Fruit fly (Drosophila melanogaster): ENCODE data around the gene CLIP-190.
A peak's percentile ranks its signal among the peaks of the same experiment; 100 is the strongest.

Gene CLIP-190

DNA sequence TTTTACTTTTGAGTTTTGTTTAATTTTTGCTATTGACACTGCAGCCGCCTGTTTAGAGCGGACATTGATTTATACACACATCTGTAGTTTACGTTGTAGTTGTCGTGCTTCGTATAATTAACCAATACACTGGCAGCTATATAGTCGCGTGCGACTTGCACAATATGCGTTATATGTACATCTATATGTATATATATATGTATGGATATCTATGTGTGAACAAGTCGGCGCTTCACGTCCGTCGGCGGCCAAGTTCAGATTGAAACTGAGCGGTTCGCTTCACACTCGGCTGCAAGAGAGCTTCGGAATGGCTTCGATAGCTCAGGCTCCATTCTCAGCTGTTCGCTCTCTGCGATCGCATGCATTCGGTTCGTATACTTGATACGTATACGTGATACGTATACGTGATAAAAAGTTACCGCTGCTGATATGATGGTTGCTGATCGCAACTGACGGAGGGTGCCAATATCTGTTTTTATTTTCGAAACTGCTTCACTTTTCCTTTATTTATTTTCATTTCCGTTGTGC is 43.5 kb downstream of the CLIP-190 start (continued):
- peak; percentile 28 for TF ChIP-seq CG12659 (GFP tag; optimal IDR thresholded peaks at IDR 0.05)
- TF ChIP-seq salm (tag; optimal IDR thresholded peaks at IDR 0.05) = no peak
- no peak for TF ChIP-seq E2f1 (GFP tag; IDR thresholded peaks at IDR 0.05)
- no peak for TF ChIP-seq Ets97D (GFP tag; optimal IDR thresholded peaks at IDR 0.05)
- no peak; the same call in 1 of the 2 replicates for TF ChIP-seq MBD-R2 (GFP tag; IDR thresholded peaks at IDR 0.05)
- no peak for TF ChIP-seq pita (GFP tag; optimal IDR thresholded peaks at IDR 0.05)
- TF ChIP-seq Rfx (GFP tag; IDR thresholded peaks at IDR 0.05) = 0 out of 2 replicates have a peak, but pooled peaks have one; percentile 15
- no peak for TF ChIP-seq lov (optimal IDR thresholded peaks at IDR 0.05)
- TF ChIP-seq lov (GFP tag; IDR thresholded peaks at IDR 0.05) = no peak
- no peak for TF ChIP-seq Max (GFP tag; optimal IDR thresholded peaks at IDR 0.05)
- TF ChIP-seq hth (optimal IDR thresholded peaks at IDR 0.05) = no peak
- peak; percentile 95 for TF ChIP-seq Deaf1 (tag; optimal IDR thresholded peaks at IDR 0.05)
- no peak for TF ChIP-seq aop (GFP tag; IDR thresholded peaks at IDR 0.05)
- TF ChIP-seq Trl (optimal IDR thresholded peaks at IDR 0.05) = peak; percentile 52 to 66
- TF ChIP-seq Trl (GFP tag; optimal IDR thresholded peaks at IDR 0.05) = no peak
- no peak for TF ChIP-seq CG17186 (GFP tag; optimal IDR thresholded peaks at IDR 0.05)

dm6 chr2L:17429788-17430587 is 45.5 kb downstream of the CLIP-190 start:
- TF ChIP-seq CG9797 (GFP tag; optimal IDR thresholded peaks at IDR 0.05) (no peak), CG5180 (GFP tag; optimal IDR thresholded peaks at IDR 0.05) (peak; percentile 92), Opbp (GFP tag; IDR thresholded peaks at IDR 0.05; ENCODE audit: partially characterized antibody) (no peak), nom (GFP tag; optimal IDR thresholded peaks at IDR 0.05) (peak; percentile 93), CG10543 (GFP tag; optimal IDR thresholded peaks at IDR 0.05) (peak; percentile 83), CG13775 (GFP tag; optimal IDR thresholded peaks at IDR 0.05) (peak; percentile 92), ERR (GFP tag; optimal IDR thresholded peaks at IDR 0.05) (no peak), CG18011 (GFP tag; optimal IDR thresholded peaks at IDR 0.05) (peak; percentile 63), D (optimal IDR thresholded peaks at IDR 0.05) (no peak), D (GFP tag; optimal IDR thresholded peaks at IDR 0.05) (peak; percentile 96), Abd-B (GFP tag; optimal IDR thresholded peaks at IDR 0.05) (peak; percentile 97), CG14965 (GFP tag; optimal IDR thresholded peaks at IDR 0.05; ENCODE audit: borderline replicate concordance) (no peak), CoRest (tag; optimal IDR thresholded peaks at IDR 0.05) (peak; percentile 92), CG7928 (GFP tag; optimal IDR thresholded peaks at IDR 0.05) (peak; percentile 69), pho (GFP tag; optimal IDR thresholded peaks at IDR 0.05) (no peak), CG10366 (GFP tag; IDR thresholded peaks at IDR 0.05) (peak; percentile 68), dan (GFP tag; IDR thresholded peaks at IDR 0.05) (no peak), CG8944 (GFP tag; optimal IDR thresholded peaks at IDR 0.05) (peak; percentile 13), tin (GFP tag; optimal IDR thresholded peaks at IDR 0.05) (peak; percentile 86), gt (GFP tag; IDR thresholded peaks at IDR 0.05) (peak; percentile 71; the same call in 1 of the 2 replicates), CG6654 (GFP tag; optimal IDR thresholded peaks at IDR 0.05) (peak; percentile 85), CG7556 (GFP tag; optimal IDR thresholded peaks at IDR 0.05) (peak; percentile 98), pita (GFP tag; optimal IDR thresholded peaks at IDR 0.05) (no peak), CG8281 (tag; optimal IDR thresholded peaks at IDR 0.05) (peak; percentile 90), amos (GFP tag; IDR thresholded peaks at IDR 0.05; ENCODE audit: partially characterized antibody) (no peak), CG6813 (GFP tag; optimal IDR thresholded peaks at IDR 0.05) (peak; percentile 93), cato (GFP tag; optimal IDR thresholded peaks at IDR 0.05; ENCODE audit: borderline replicate concordance) (peak; percentile 85), CG3838 (GFP tag; optimal IDR thresholded peaks at IDR 0.05) (peak; percentile 47), CG1832 (GFP tag; optimal IDR thresholded peaks at IDR 0.05) (no peak), Six4 (GFP tag; optimal IDR thresholded peaks at IDR 0.05) (peak; percentile 94), Stat92E (GFP tag; optimal IDR thresholded peaks at IDR 0.05) (no peak), caup (GFP tag; optimal IDR thresholded peaks at IDR 0.05; ENCODE audit: severe bottlenecking) (peak; percentile 80), CG7357 (GFP tag; IDR thresholded peaks at IDR 0.05) (peak; percentile 88; the same call in 2 of the 3 replicates)
